Worm (Caenorhabditis elegans) whole organism, early embryonic: Measurements from ENCODE around the gene fbxb-103.

Source experiments
- B0310.2 ChIP-seq: sonication (generic microtip); optimal IDR thresholded peaks from 2 replicates; lab custom pipeline; 2016; ENCODE audit warnings: mild to moderate bottlenecking, missing genetic modification characterization, missing compliant biosample characterization
- F13C5.2 ChIP-seq: sonication (generic microtip); optimal IDR thresholded peaks from 2 replicates; lab custom pipeline; 2017; ENCODE audit warnings: mild to moderate bottlenecking, missing genetic modification characterization, inconsistent platforms, missing compliant biosample characterization
- aly-1 ChIP-seq: sonication (generic microtip); optimal IDR thresholded peaks from 2 replicates; lab custom pipeline; 2016; ENCODE audit warnings: missing genetic modification characterization, missing compliant biosample characterization
- ama-1 ChIP-seq: fragments of 150-350 bp; optimal IDR thresholded peaks from 2 replicates; lab custom pipeline; 2014
- ceh-13 ChIP-seq: fragments of 200-800 bp; sonication (Bioruptor generic); optimal IDR thresholded peaks from 2 replicates; lab custom pipeline; 2018; ENCODE audit warnings: mild to moderate bottlenecking, missing genetic modification characterization, missing compliant biosample characterization
- ceh-36 ChIP-seq: sonication (generic microtip); optimal IDR thresholded peaks from 2 replicates; lab custom pipeline; 2016; ENCODE audit warnings: missing genetic modification characterization, inconsistent platforms, missing compliant biosample characterization
- ets-7 ChIP-seq: sonication (generic microtip); optimal IDR thresholded peaks from 2 replicates; lab custom pipeline; 2016; ENCODE audit warnings: missing genotype, missing genetic modification characterization, missing compliant biosample characterization
- flt-1 ChIP-seq: fragments of 200-800 bp; sonication (Bioruptor generic); IDR thresholded peaks from 2 replicates; pipeline ENCODE4 v1.3.6; 2022; ENCODE audit warnings: missing genetic modification characterization, missing compliant biosample characterization
- hmbx-1 ChIP-seq: sonication (generic microtip); optimal IDR thresholded peaks from 2 replicates; lab custom pipeline; 2016; ENCODE audit warnings: mild to moderate bottlenecking, missing genetic modification characterization, missing compliant biosample characterization
- hmg-4 ChIP-seq: fragments of 200-800 bp; sonication (Bioruptor generic); optimal IDR thresholded peaks from 2 replicates; lab custom pipeline; 2018; ENCODE audit warnings: mild to moderate bottlenecking, missing genetic modification characterization, missing compliant biosample characterization
- hnd-1 ChIP-seq: sonication (generic microtip); optimal IDR thresholded peaks from 2 replicates; lab custom pipeline; 2016; ENCODE audit warnings: missing genetic modification characterization, missing compliant biosample characterization
- pes-1 ChIP-seq: fragments of 200-800 bp; sonication (Bioruptor generic); IDR thresholded peaks from 2 replicates; pipeline ENCODE4 v1.3.6; 2022; ENCODE audit warnings: missing genetic modification reagents, missing genetic modification characterization, missing compliant biosample characterization
- scrt-1 ChIP-seq: fragments of 200-800 bp; sonication (Bioruptor generic); IDR thresholded peaks from 2 replicates; pipeline ENCODE4 v1.3.6; 2022; ENCODE audit warnings: missing genetic modification characterization, missing compliant biosample characterization
- sea-1 ChIP-seq: fragments of 200-800 bp; sonication (Bioruptor generic); conservative IDR thresholded peaks from 2 replicates; pipeline ENCODE4 v1.3.6; 2022; ENCODE audit warnings: missing genetic modification characterization, missing compliant biosample characterization
- tbx-11 ChIP-seq: fragments of 200-800 bp; sonication (Bioruptor generic); IDR thresholded peaks from 2 replicates; pipeline ENCODE4 v1.3.6; 2022; ENCODE audit warnings: missing genetic modification characterization, missing compliant biosample characterization
- tbx-37 ChIP-seq: fragments of 200-800 bp; sonication (Bioruptor generic); conservative IDR thresholded peaks from 2 replicates; pipeline ENCODE4 v1.3.6; 2022; ENCODE audit warnings: missing genetic modification reagents, missing genetic modification characterization, missing compliant biosample characterization
- tra-4 ChIP-seq: sonication (generic microtip); optimal IDR thresholded peaks from 2 replicates; lab custom pipeline; 2017; ENCODE audit warnings: missing genetic modification characterization, missing compliant biosample characterization

fbxb-103 gene

ce11 chrII:3917985-3918633, 11.2 kb downstream of the fbxb-103 start:
- no peak for TF ChIP-seq ama-1 (lab: Kevin White, UChicago)

ce11 chrII:3920611-3921010, 13.7 kb downstream of the fbxb-103 start:
- TF ChIP-seq pes-1 (GFP tag; lab: Robert Waterston, UW) (0 out of 2 replicates have a peak, but pooled peaks have one; percentile 8), hmg-4 (no peak)

- TF ChIP-seq scrt-1 (GFP tag; lab: Robert Waterston, UW), result no peak
- TF ChIP-seq tra-4, result no peak
- no peak for TF ChIP-seq hnd-1
- TF ChIP-seq ceh-36 (tag; lab: Kevin White, UChicago), result no peak
- TF ChIP-seq hmbx-1 (tag; lab: Kevin White, UChicago), result no peak
- no peak for TF ChIP-seq flt-1 (GFP tag; lab: Robert Waterston, UW)
- TF ChIP-seq tbx-37 (GFP tag; lab: Robert Waterston, UW), result no peak
- TF ChIP-seq aly-1, result no peak
- TF ChIP-seq ama-1 (lab: Kevin White, UChicago), result no peak
- no peak for TF ChIP-seq B0310.2
- TF ChIP-seq pes-1 (GFP tag; lab: Robert Waterston, UW), result no peak
- no peak for TF ChIP-seq F13C5.2
- no peak for TF ChIP-seq hmg-4
- no peak for TF ChIP-seq tbx-11
Measured at ce11 chrII:3922696-3923095, 15.8 kb downstream of the fbxb-103 start.

- TF ChIP-seq tbx-37 (GFP tag; lab: Robert Waterston, UW) (no peak), tbx-11 (no peak), F13C5.2 (no peak)
Measured at ce11 chrII:3927943-3928393, 21.0 kb downstream of the fbxb-103 start, which contains the start of gene plpp-1.1. Gene plpp-1.1 (minus strand): TSS chrII:3927993.

ce11 chrII:3929446-3929845, 22.5 kb downstream of the fbxb-103 start:
- TF ChIP-seq B0310.2 (no peak), hnd-1 (no peak), F13C5.2 (no peak), tbx-11 (no peak), sea-1 (no peak), aly-1 (no peak), ama-1 (lab: Kevin White, UChicago) (no peak), ets-7 (tag; lab: Kevin White, UChicago) (no peak), flt-1 (GFP tag; lab: Robert Waterston, UW) (no peak), hmg-4 (no peak), tbx-37 (GFP tag; lab: Robert Waterston, UW) (no peak)

- TF ChIP-seq tra-4 (no peak), aly-1 (no peak), hmg-4 (no peak), ceh-36 (tag; lab: Kevin White, UChicago) (no peak)
Measured at ce11 chrII:3930478-3931182, 23.7 kb downstream of the fbxb-103 start.

- TF ChIP-seq hnd-1, result no peak
- no peak for TF ChIP-seq flt-1 (GFP tag; lab: Robert Waterston, UW)
- no peak for TF ChIP-seq tbx-37 (GFP tag; lab: Robert Waterston, UW)
- no peak for TF ChIP-seq sea-1
- TF ChIP-seq ama-1 (lab: Kevin White, UChicago), result no peak
- no peak for TF ChIP-seq ceh-13 (GFP tag; lab: Kevin White, UChicago)
- TF ChIP-seq tbx-11, result no peak
- no peak for TF ChIP-seq ceh-36 (tag; lab: Kevin White, UChicago)
- no peak for TF ChIP-seq aly-1
- no peak for TF ChIP-seq scrt-1 (GFP tag; lab: Robert Waterston, UW)
- no peak for TF ChIP-seq F13C5.2
- no peak for TF ChIP-seq tra-4
- no peak for TF ChIP-seq ets-7 (tag; lab: Kevin White, UChicago)
- TF ChIP-seq pes-1 (GFP tag; lab: Robert Waterston, UW), result no peak
- TF ChIP-seq hmbx-1 (tag; lab: Kevin White, UChicago), result no peak
- no peak for TF ChIP-seq B0310.2
- TF ChIP-seq hmg-4, result no peak
Measured at ce11 chrII:3931230-3931629, 24.3 kb downstream of the fbxb-103 start.

ce11 chrII:3931825-3932224, 24.9 kb downstream of the fbxb-103 start:
- no peak for TF ChIP-seq sea-1
- TF ChIP-seq hnd-1, result no peak
- TF ChIP-seq hmbx-1 (tag; lab: Kevin White, UChicago), result no peak
- no peak for TF ChIP-seq scrt-1 (GFP tag; lab: Robert Waterston, UW)
- TF ChIP-seq flt-1 (GFP tag; lab: Robert Waterston, UW), result no peak
- no peak for TF ChIP-seq ceh-36 (tag; lab: Kevin White, UChicago)
- TF ChIP-seq pes-1 (GFP tag; lab: Robert Waterston, UW), result no peak
- no peak for TF ChIP-seq hmg-4
- TF ChIP-seq aly-1, result no peak
- no peak for TF ChIP-seq ets-7 (tag; lab: Kevin White, UChicago)
- no peak for TF ChIP-seq F13C5.2
- no peak for TF ChIP-seq tbx-37 (GFP tag; lab: Robert Waterston, UW)
- TF ChIP-seq B0310.2, result no peak
- no peak for TF ChIP-seq tra-4

ce11 chrII:3933640-3934039, 26.7 kb downstream of the fbxb-103 start, which contains the start of gene Y14H12B.2:
Gene Y14H12B.2 (minus strand): TSS chrII:3933740.
- TF ChIP-seq pes-1 (GFP tag; lab: Robert Waterston, UW), result no peak
- no peak for TF ChIP-seq sea-1
- TF ChIP-seq ceh-36 (tag; lab: Kevin White, UChicago), result no peak
- TF ChIP-seq flt-1 (GFP tag; lab: Robert Waterston, UW), result no peak
- TF ChIP-seq ceh-13 (GFP tag; lab: Kevin White, UChicago), result no peak
